Worm (Caenorhabditis elegans): ENCODE results near the gene acr-15.

- TF ChIP-seq ztf-26 (tag; optimal IDR thresholded peaks at IDR 0.05) (no peak), somi-1 (GFP tag; optimal IDR thresholded peaks at IDR 0.05) (no peak), ztf-28 (GFP tag; IDR thresholded peaks at IDR 0.05) (no peak), unc-62 (GFP tag; optimal IDR thresholded peaks at IDR 0.05) (no peak), pha-4 (tag; optimal IDR thresholded peaks at IDR 0.05) (no peak), attf-5 (GFP tag; optimal IDR thresholded peaks at IDR 0.05) (no peak), dpl-1 (GFP tag; optimal IDR thresholded peaks at IDR 0.05) (no peak), ama-1 (optimal IDR thresholded peaks at IDR 0.05) (no peak), ama-1 (GFP tag; optimal IDR thresholded peaks at IDR 0.05) (no peak), F52B5.7 (tag; optimal IDR thresholded peaks at IDR 0.05) (no peak), lsy-27 (tag; optimal IDR thresholded peaks at IDR 0.05; ENCODE audit: borderline replicate concordance, insufficient read depth) (no peak), Y56A3A.18 (GFP tag; IDR thresholded peaks at IDR 0.05) (no peak)
Measured at ce11 chrV:8586472-8586871, 34.0 kb downstream of the acr-15 start.

Measured in whole organism, young adult.